Fruit fly (Drosophila melanogaster): ENCODE measurements around the gene CG14855.

Gene CG14855

dm6 chr3R:14754806-14755488 is 41.2 kb upstream of the CG14855 start (continued):
- no peak for TF ChIP-seq pum (GFP tag; optimal IDR thresholded peaks at IDR 0.05)
- TF ChIP-seq Lpt (GFP tag; optimal IDR thresholded peaks at IDR 0.05): no peak
- no peak for TF ChIP-seq Ravus (GFP tag; IDR thresholded peaks at IDR 0.05)
- no peak for TF ChIP-seq BEAF-32 (GFP tag; optimal IDR thresholded peaks at IDR 0.05)
- TF ChIP-seq ac (GFP tag; optimal IDR thresholded peaks at IDR 0.05): no peak
- TF ChIP-seq CG34224 (GFP tag; IDR thresholded peaks at IDR 0.05; ENCODE audit: partially characterized antibody): no peak
- TF ChIP-seq Ptx1 (GFP tag; IDR thresholded peaks at IDR 0.05): peak; percentile 67
- peak; percentile 0 for TF ChIP-seq CG9817 (tag; optimal IDR thresholded peaks at IDR 0.05)
- TF ChIP-seq sqz (GFP tag; optimal IDR thresholded peaks at IDR 0.05): no peak
- TF ChIP-seq D19B (GFP tag; optimal IDR thresholded peaks at IDR 0.05): peak; percentile 88
- no peak for TF ChIP-seq Oaz (GFP tag; IDR thresholded peaks at IDR 0.05)
- no peak for TF ChIP-seq CG14965 (GFP tag; optimal IDR thresholded peaks at IDR 0.05; ENCODE audit: borderline replicate concordance)
- peak; percentile 44 for TF ChIP-seq CG2120 (GFP tag; optimal IDR thresholded peaks at IDR 0.05)
- TF ChIP-seq ara (GFP tag; IDR thresholded peaks at IDR 0.05): no peak
- no peak for TF ChIP-seq CG12744 (GFP tag; optimal IDR thresholded peaks at IDR 0.05)
- TF ChIP-seq CG4820 (GFP tag; optimal IDR thresholded peaks at IDR 0.05): no peak
- no peak for TF ChIP-seq CG16813 (GFP tag; IDR thresholded peaks at IDR 0.05; ENCODE audit: partially characterized antibody)
- TF ChIP-seq CG3995 (GFP tag; optimal IDR thresholded peaks at IDR 0.05): no peak
- no peak for TF ChIP-seq CG6654 (GFP tag; optimal IDR thresholded peaks at IDR 0.05)
- no peak for TF ChIP-seq CG11560 (tag; IDR thresholded peaks at IDR 0.05)
- TF ChIP-seq dmrt99B (tag; optimal IDR thresholded peaks at IDR 0.05): peak; percentile 65
- no peak for TF ChIP-seq sd (tag; optimal IDR thresholded peaks at IDR 0.05)
- peak; percentile 50 for TF ChIP-seq tap (tag; optimal IDR thresholded peaks at IDR 0.05)
- TF ChIP-seq CG2129 (GFP tag; IDR thresholded peaks at IDR 0.05; ENCODE audit: partially characterized antibody): no peak
- no peak for TF ChIP-seq luna (GFP tag; optimal IDR thresholded peaks at IDR 0.05)
- TF ChIP-seq ranshi (GFP tag; IDR thresholded peaks at IDR 0.05): 0 out of 2 replicates have a peak, but pooled peaks have one; percentile 51
- TF ChIP-seq Ets65A (GFP tag): no peak
- no peak for TF ChIP-seq CG1233 (GFP tag; optimal IDR thresholded peaks at IDR 0.05)
- no peak for TF ChIP-seq CG4707 (GFP tag; optimal IDR thresholded peaks at IDR 0.05)
- TF ChIP-seq pros (GFP tag; optimal IDR thresholded peaks at IDR 0.05): no peak
- TF ChIP-seq bcd (GFP tag; optimal IDR thresholded peaks at IDR 0.05): peak; percentile 7
- no peak for TF ChIP-seq Atf3 (GFP tag; optimal IDR thresholded peaks at IDR 0.05)
- TF ChIP-seq peb (GFP tag; IDR thresholded peaks at IDR 0.05): no peak
- no peak; the same call in 1 of the 2 replicates for TF ChIP-seq MBD-R2 (GFP tag; IDR thresholded peaks at IDR 0.05)
- peak; percentile 10 for TF ChIP-seq Ssrp (tag; optimal IDR thresholded peaks at IDR 0.05)
- TF ChIP-seq lbe (GFP tag; optimal IDR thresholded peaks at IDR 0.05): peak; percentile 81
- TF ChIP-seq vvl (GFP tag; IDR thresholded peaks at IDR 0.05): peak; percentile 61; the same call in 1 of the 2 replicates
- TF ChIP-seq CG11085 (GFP tag; IDR thresholded peaks at IDR 0.05): no peak
- TF ChIP-seq CG17612 (GFP tag; IDR thresholded peaks at IDR 0.05): no peak
- TF ChIP-seq CG7839 (tag; optimal IDR thresholded peaks at IDR 0.05): peak; percentile 51
- TF ChIP-seq CG10979 (tag; optimal IDR thresholded peaks at IDR 0.05): peak; percentile 25
- TF ChIP-seq Bteb2 (GFP tag; optimal IDR thresholded peaks at IDR 0.05): no peak
- TF ChIP-seq sna (GFP tag; IDR thresholded peaks at IDR 0.05; ENCODE audit: partially characterized antibody): no peak
- peak; percentile 44; the same call in 1 of the 2 replicates for TF ChIP-seq E2f2 (GFP tag; IDR thresholded peaks at IDR 0.05)
- peak; percentile 34 for TF ChIP-seq az2 (GFP tag; optimal IDR thresholded peaks at IDR 0.05)
- peak; percentile 31 for TF ChIP-seq CG18262 (tag; optimal IDR thresholded peaks at IDR 0.05)
- no peak for TF ChIP-seq tx (GFP tag; optimal IDR thresholded peaks at IDR 0.05)
- TF ChIP-seq CG7372 (GFP tag; IDR thresholded peaks at IDR 0.05): no peak
- TF ChIP-seq Vsx1 (GFP tag; optimal IDR thresholded peaks at IDR 0.05): no peak
- TF ChIP-seq chif (GFP tag; optimal IDR thresholded peaks at IDR 0.05): no peak
